Worm (Caenorhabditis elegans): ENCODE results near the gene C04B4.1.

DNA sequence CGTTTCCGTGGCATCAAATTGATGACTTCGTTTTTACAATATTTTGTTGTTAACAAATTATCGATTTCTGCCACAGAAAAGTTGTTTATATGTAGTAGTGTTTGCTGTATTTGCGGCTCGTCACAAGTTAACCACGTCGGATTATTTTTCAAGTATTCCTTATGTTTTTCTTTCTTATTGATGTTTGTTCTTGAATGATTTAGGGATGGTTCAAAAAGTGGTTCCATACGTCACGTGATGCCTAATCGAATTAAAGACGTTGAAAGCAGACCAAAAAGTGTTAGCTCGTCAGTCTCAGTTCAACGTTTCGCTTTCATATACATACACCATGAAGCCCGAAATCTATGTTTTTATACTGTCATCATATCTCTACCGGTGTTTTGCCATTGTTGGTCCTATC is 4.9 kb downstream of the C04B4.1 start, which contains the start of gene lips-2:
- no peak for TF ChIP-seq ztf-23 (GFP tag; IDR thresholded peaks at IDR 0.05)
- no peak for TF ChIP-seq flt-1 (GFP tag; IDR thresholded peaks at IDR 0.05)

Data from whole organism, midembryonic.